Worm (Caenorhabditis elegans) whole organism, L2 larva: ENCODE data around the gene sss-1.

ENCODE experiments used
- C34F6.9 ChIP-seq: fragments of 150-350 bp; optimal IDR thresholded peaks from 2 replicates; lab custom pipeline; 2014; ENCODE audit warnings: missing biosample characterization, missing genetic modification characterization
- F13H6.1 ChIP-seq: sonication (generic microtip); optimal IDR thresholded peaks from 2 replicates; lab custom pipeline; 2016; ENCODE audit warnings: missing genetic modification characterization, missing compliant biosample characterization
- R02D3.7 ChIP-seq: fragments of 150-350 bp; optimal IDR thresholded peaks from 2 replicates; lab custom pipeline; 2014; ENCODE audit warnings: missing biosample characterization, missing genetic modification characterization
- Y55F3AM.14 ChIP-seq: fragments of 200-800 bp; sonication (Bioruptor generic); optimal IDR thresholded peaks from 2 replicates; lab custom pipeline; 2018; ENCODE audit warnings: mild to moderate bottlenecking, missing genetic modification characterization, missing compliant biosample characterization
- ZK546.5 ChIP-seq: sonication (generic microtip); optimal IDR thresholded peaks from 2 replicates; lab custom pipeline; 2017; ENCODE audit warnings: missing biosample characterization, missing genetic modification characterization
- alr-1 ChIP-seq: fragments of 150-350 bp; optimal IDR thresholded peaks from 2 replicates; lab custom pipeline; 2014; ENCODE audit warnings: missing biosample characterization, missing genetic modification characterization
- aly-2 ChIP-seq: fragments of 150-350 bp; optimal IDR thresholded peaks from 2 replicates; lab custom pipeline; 2014; ENCODE audit warnings: missing biosample characterization, missing genetic modification characterization
- ama-1 ChIP-seq: fragments of 150-350 bp; optimal IDR thresholded peaks from 2 replicates; lab custom pipeline; 2018; ENCODE audit warnings: inconsistent platforms
- ceh-16 ChIP-seq: fragments of 150-350 bp; optimal IDR thresholded peaks from 2 replicates; lab custom pipeline; 2014; ENCODE audit warnings: missing biosample characterization, missing genetic modification characterization
- ceh-82 ChIP-seq: fragments of 150-350 bp; optimal IDR thresholded peaks from 2 replicates; lab custom pipeline; 2014; ENCODE audit warnings: missing biosample characterization, missing genetic modification characterization
- dmd-4 ChIP-seq: sonication (generic microtip); optimal IDR thresholded peaks from 2 replicates; lab custom pipeline; 2017; ENCODE audit warnings: missing biosample characterization, missing genetic modification characterization
- elt-1 ChIP-seq: fragments of 150-350 bp; optimal IDR thresholded peaks from 2 replicates; lab custom pipeline; 2014; ENCODE audit warnings: missing biosample characterization, missing genetic modification characterization
- elt-3 ChIP-seq: sonication (generic microtip); optimal IDR thresholded peaks from 2 replicates; lab custom pipeline; 2017; ENCODE audit warnings: missing biosample characterization, missing genetic modification characterization
- fos-1 ChIP-seq: fragments of 150-350 bp; optimal IDR thresholded peaks from 2 replicates; lab custom pipeline; 2014; ENCODE audit warnings: missing biosample characterization, missing genetic modification characterization
- gmeb-1 ChIP-seq: fragments of 150-350 bp; optimal IDR thresholded peaks from 2 replicates; lab custom pipeline; 2014; ENCODE audit warnings: missing biosample characterization, missing genetic modification characterization
- lin-13 ChIP-seq: fragments of 150-350 bp; optimal IDR thresholded peaks from 2 replicates; lab custom pipeline; 2014; ENCODE audit warnings: missing biosample characterization, missing genetic modification reagents, missing genetic modification characterization
- lin-39 ChIP-seq: fragments of 150-350 bp; optimal IDR thresholded peaks from 2 replicates; lab custom pipeline; 2014; ENCODE audit warnings: missing biosample characterization, missing genetic modification reagents, missing genetic modification characterization
- lsy-2 ChIP-seq, 2 experiments: fragments of 150-350 bp in 1 of 2; sonication (generic microtip) in 1 of 2; optimal IDR thresholded peaks; 2 replicates each; lab custom pipeline; 2014 to 2017; ENCODE audit warnings: missing biosample characterization in 2 of 2, missing genetic modification characterization in 2 of 2
- mab-5 ChIP-seq: fragments of 150-350 bp; optimal IDR thresholded peaks from 2 replicates; lab custom pipeline; 2014; ENCODE audit warnings: missing biosample characterization, missing genetic modification characterization
- mbf-1 ChIP-seq: sonication (generic microtip); optimal IDR thresholded peaks from 2 replicates; lab custom pipeline; 2017; ENCODE audit warnings: missing biosample characterization, missing genetic modification characterization
- mdl-1 ChIP-seq, 2 experiments: fragments of 150-350 bp in 1 of 2; sonication (generic microtip) in 1 of 2; optimal IDR thresholded peaks; 2 replicates each; lab custom pipeline; 2017; ENCODE audit warnings: missing biosample characterization in 2 of 2, missing genetic modification characterization in 2 of 2
- nhr-11 ChIP-seq: fragments of 150-350 bp; optimal IDR thresholded peaks from 2 replicates; lab custom pipeline; 2014; ENCODE audit warnings: missing biosample characterization, missing genetic modification characterization
- nhr-12 ChIP-seq: fragments of 150-350 bp; optimal IDR thresholded peaks from 2 replicates; lab custom pipeline; 2014; ENCODE audit warnings: missing biosample characterization, missing genetic modification characterization
- nhr-21 ChIP-seq: fragments of 150-350 bp; optimal IDR thresholded peaks from 2 replicates; lab custom pipeline; 2014; ENCODE audit warnings: missing biosample characterization, missing genetic modification characterization
- nhr-237 ChIP-seq: fragments of 150-350 bp; optimal IDR thresholded peaks from 2 replicates; lab custom pipeline; 2014; ENCODE audit warnings: missing biosample characterization, missing genetic modification characterization
- nhr-25 ChIP-seq: fragments of 150-350 bp; sonication (generic microtip); optimal IDR thresholded peaks from 3 replicates; lab custom pipeline; 2014; ENCODE audit warnings: missing biosample characterization, missing genetic modification characterization
- nhr-6 ChIP-seq: fragments of 150-350 bp; optimal IDR thresholded peaks from 2 replicates; lab custom pipeline; 2014; ENCODE audit warnings: missing biosample characterization, missing genetic modification characterization
- nhr-77 ChIP-seq: fragments of 150-350 bp; optimal IDR thresholded peaks from 2 replicates; lab custom pipeline; 2014; ENCODE audit warnings: missing biosample characterization, missing genetic modification characterization
- sem-4 ChIP-seq: fragments of 150-350 bp; optimal IDR thresholded peaks from 2 replicates; lab custom pipeline; 2014; ENCODE audit warnings: missing biosample characterization, missing genetic modification reagents, missing genetic modification characterization
- skn-1 ChIP-seq: sonication (generic microtip); optimal IDR thresholded peaks from 2 replicates; lab custom pipeline; 2017; ENCODE audit warnings: missing biosample characterization, missing genetic modification characterization
- sma-3 ChIP-seq: sonication (generic microtip); optimal IDR thresholded peaks from 2 replicates; lab custom pipeline; 2016; ENCODE audit warnings: missing genetic modification reagents, missing genetic modification characterization, missing compliant biosample characterization
- sma-9 ChIP-seq, 2 experiments: fragments of 150-350 bp in 1 of 2; sonication (generic microtip) in 1 of 2; optimal IDR thresholded peaks; 2 replicates each; lab custom pipeline; 2014 to 2016; ENCODE audit warnings: missing genetic modification characterization in 2 of 2, mild to moderate bottlenecking in 1 of 2, missing biosample characterization in 1 of 2, missing compliant biosample characterization in 1 of 2, missing genetic modification reagents in 1 of 2, moderate library complexity in 1 of 2
- snpc-4 ChIP-seq: fragments of 150-350 bp; optimal IDR thresholded peaks from 2 replicates; lab custom pipeline; 2014; ENCODE audit warnings: missing biosample characterization, missing genetic modification characterization
- unc-39 ChIP-seq: fragments of 150-350 bp; optimal IDR thresholded peaks from 2 replicates; lab custom pipeline; 2014; ENCODE audit warnings: missing biosample characterization, missing genetic modification characterization
- unc-55 ChIP-seq: fragments of 150-350 bp; sonication (generic microtip); optimal IDR thresholded peaks from 3 replicates; lab custom pipeline; 2014; ENCODE audit warnings: missing biosample characterization, missing genetic modification reagents, missing genetic modification characterization
- unc-62 ChIP-seq: fragments of 150-350 bp; optimal IDR thresholded peaks from 2 replicates; lab custom pipeline; 2014; ENCODE audit warnings: missing biosample characterization, missing genetic modification reagents, missing genetic modification characterization
- zag-1 ChIP-seq: fragments of 150-350 bp; optimal IDR thresholded peaks from 2 replicates; lab custom pipeline; 2014; ENCODE audit warnings: missing biosample characterization, missing genetic modification characterization
- ztf-1 ChIP-seq: fragments of 200-800 bp; sonication (Bioruptor generic); conservative IDR thresholded peaks from 2 replicates; pipeline ENCODE4 v1.3.6; 2022; ENCODE audit warnings: missing genetic modification characterization, missing compliant biosample characterization
- ztf-11 ChIP-seq: sonication (generic microtip); optimal IDR thresholded peaks from 2 replicates; lab custom pipeline; 2017; ENCODE audit warnings: missing biosample characterization, missing genetic modification characterization
- ztf-4 ChIP-seq: fragments of 150-350 bp; optimal IDR thresholded peaks from 2 replicates; lab custom pipeline; 2014; ENCODE audit warnings: missing biosample characterization, missing genetic modification characterization

sss-1 gene

DNA sequence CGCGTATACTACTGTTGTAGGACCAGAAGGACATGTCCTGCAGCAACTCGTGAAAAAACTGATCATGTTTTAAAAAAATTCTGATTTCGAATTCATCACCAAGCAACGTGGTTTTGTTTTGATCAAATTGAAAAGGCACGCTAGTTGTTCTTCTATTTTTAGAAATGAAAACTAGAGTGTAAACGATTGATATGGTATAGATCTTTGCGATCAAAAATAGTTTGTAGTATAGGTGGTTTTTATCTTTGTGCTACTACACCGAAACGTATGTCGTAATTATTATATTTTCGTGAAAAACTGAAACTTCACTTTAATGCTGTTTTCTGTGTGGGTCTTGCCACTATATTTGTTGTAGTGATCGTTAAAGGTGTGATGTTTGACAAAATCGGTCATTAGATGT lies 26.7 kb downstream of the sss-1 start:
- no peak for TF ChIP-seq nhr-12 (tag; lab: Kevin White, UChicago)
- no peak for TF ChIP-seq sem-4 (tag; lab: Kevin White, UChicago)
- TF ChIP-seq C34F6.9 (tag; lab: Kevin White, UChicago) = no peak
- no peak for TF ChIP-seq snpc-4 (tag; lab: Kevin White, UChicago)
- TF ChIP-seq nhr-11 (tag; lab: Kevin White, UChicago) = no peak
- no peak for TF ChIP-seq nhr-6 (tag; lab: Kevin White, UChicago)
- TF ChIP-seq zag-1 (tag; lab: Kevin White, UChicago) = no peak
- no peak for TF ChIP-seq ztf-4 (tag; lab: Kevin White, UChicago)
- no peak for TF ChIP-seq unc-39 (tag; lab: Kevin White, UChicago)
- TF ChIP-seq sma-9 (GFP tag; optimal IDR thresholded peaks at IDR 0.05; lab: Kevin White, UChicago) = no peak
- TF ChIP-seq sma-9 (tag; optimal IDR thresholded peaks at IDR 0.05; lab: Kevin White, UChicago) = no peak
- TF ChIP-seq nhr-25 (tag; lab: Kevin White, UChicago) = no peak
- TF ChIP-seq mab-5 (tag; lab: Kevin White, UChicago) = no peak
- TF ChIP-seq ama-1 = no peak
- TF ChIP-seq dmd-4 (tag; lab: Kevin White, UChicago) = no peak
- TF ChIP-seq ceh-82 (tag; lab: Kevin White, UChicago) = no peak
- TF ChIP-seq ZK546.5 = no peak
- no peak for TF ChIP-seq skn-1 (tag; lab: Kevin White, UChicago)

ce11 chrIV:9864778-9865177 lies 28.8 kb downstream of the sss-1 start, which contains the start of the genes K07F5.15 and K07F5.22:
K07F5.15 (plus strand) TSS chrIV:9865078.
K07F5.22 (plus strand) TSS chrIV:9865078.
- TF ChIP-seq nhr-21 (tag; lab: Kevin White, UChicago) (no peak), ztf-1 (GFP tag; lab: Robert Waterston, UW) (no peak), sem-4 (tag; lab: Kevin White, UChicago) (no peak), gmeb-1 (tag; lab: Kevin White, UChicago) (no peak), skn-1 (tag; lab: Kevin White, UChicago) (no peak), zag-1 (tag; lab: Kevin White, UChicago) (no peak), ceh-16 (tag; lab: Kevin White, UChicago) (no peak), sma-3 (no peak)

- TF ChIP-seq lin-13 (GFP tag; lab: Kevin White, UChicago) (no peak), gmeb-1 (tag; lab: Kevin White, UChicago) (no peak), nhr-237 (tag; lab: Kevin White, UChicago) (no peak), lin-39 (tag; lab: Kevin White, UChicago) (no peak), dmd-4 (tag; lab: Kevin White, UChicago) (no peak), mdl-1 (tag; optimal IDR thresholded peaks at IDR 0.05; lab: Kevin White, UChicago) (no peak), elt-1 (tag; lab: Kevin White, UChicago) (no peak), ZK546.5 (no peak), alr-1 (tag; lab: Kevin White, UChicago) (no peak), ama-1 (no peak), elt-3 (no peak), aly-2 (no peak), lsy-2 (tag; optimal IDR thresholded peaks at IDR 0.05; lab: Kevin White, UChicago) (no peak), R02D3.7 (tag; lab: Kevin White, UChicago) (no peak), sem-4 (tag; lab: Kevin White, UChicago) (no peak), fos-1 (no peak), unc-62 (no peak), skn-1 (tag; lab: Kevin White, UChicago) (no peak)
Measured at ce11 chrIV:9863817-9864216, 29.7 kb downstream of the sss-1 start, which contains the start of gene K07F5.16. K07F5.16 (plus strand) TSS chrIV:9864117.

ce11 chrIV:9861921-9862320 lies 31.6 kb downstream of the sss-1 start, which contains the start of gene K07F5.14:
K07F5.14 (plus strand) TSS chrIV:9862221.
- TF ChIP-seq ztf-11 (tag; lab: Kevin White, UChicago) (no peak), fos-1 (no peak), R02D3.7 (tag; lab: Kevin White, UChicago) (no peak), aly-2 (no peak), F13H6.1 (no peak), nhr-77 (no peak), unc-62 (no peak), Y55F3AM.14 (no peak), ZK546.5 (no peak), ztf-4 (tag; lab: Kevin White, UChicago) (no peak), C34F6.9 (tag; lab: Kevin White, UChicago) (no peak), unc-39 (tag; lab: Kevin White, UChicago) (no peak), lsy-2 (tag; optimal IDR thresholded peaks at IDR 0.05; lab: Kevin White, UChicago) (no peak), sma-3 (no peak), nhr-237 (tag; lab: Kevin White, UChicago) (no peak), mbf-1 (tag; lab: Kevin White, UChicago) (no peak), ztf-1 (GFP tag; lab: Robert Waterston, UW) (no peak), unc-55 (GFP tag; lab: Kevin White, UChicago) (no peak), gmeb-1 (tag; lab: Kevin White, UChicago) (no peak)
